Fruit fly (Drosophila melanogaster): ENCODE data around the gene BBS8.
A peak's percentile ranks its signal among the peaks of the same experiment; 100 is the strongest.

The BBS8 gene

dm6 chr2L:419620-420184 is 3.0 kb upstream of the BBS8 start, which contains the start of the genes CG13690 and RpLP1 (continued):
- peak; percentile 92 for TF ChIP-seq ci (GFP tag; IDR thresholded peaks at IDR 0.05)
- TF ChIP-seq gsb (GFP tag; IDR thresholded peaks at IDR 0.05): peak; percentile 58
- peak; percentile 95 for TF ChIP-seq sens (GFP tag)
- TF ChIP-seq CG11093 (GFP tag; IDR thresholded peaks at IDR 0.05): no peak
- no peak for TF ChIP-seq tll (GFP tag; optimal IDR thresholded peaks at IDR 0.05)
- TF ChIP-seq fd102C (GFP tag; optimal IDR thresholded peaks at IDR 0.05): peak; percentile 71
- TF ChIP-seq ro (GFP tag; IDR thresholded peaks at IDR 0.05): no peak
- peak; percentile 85 for TF ChIP-seq bcd (GFP tag; optimal IDR thresholded peaks at IDR 0.05)
- peak; percentile 78 for TF ChIP-seq ATbp (GFP tag; optimal IDR thresholded peaks at IDR 0.05)
- peak; percentile 49 for TF ChIP-seq CG3847 (GFP tag; IDR thresholded peaks at IDR 0.05)
- peak; percentile 77 for TF ChIP-seq CG12219 (GFP tag; optimal IDR thresholded peaks at IDR 0.05)
- no peak for TF ChIP-seq CG12942 (GFP tag; optimal IDR thresholded peaks at IDR 0.05)
- TF ChIP-seq NC2α (GFP tag; optimal IDR thresholded peaks at IDR 0.05): no peak
- no peak for TF ChIP-seq CG3065 (GFP tag; optimal IDR thresholded peaks at IDR 0.05)
- peak; percentile 70 for TF ChIP-seq CG1603 (tag; optimal IDR thresholded peaks at IDR 0.05)
- TF ChIP-seq eve (GFP tag; optimal IDR thresholded peaks at IDR 0.05): no peak
- peak; percentile 35; the same call in 1 of the 3 replicates for TF ChIP-seq B-H1 (GFP tag; IDR thresholded peaks at IDR 0.05)
- peak; percentile 78 for TF ChIP-seq Hsf (GFP tag; optimal IDR thresholded peaks at IDR 0.05)
- no peak for TF ChIP-seq jing (GFP tag; optimal IDR thresholded peaks at IDR 0.05)
- peak; percentile 51 for TF ChIP-seq zfh2 (GFP tag; optimal IDR thresholded peaks at IDR 0.05)
- peak; percentile 52 for TF ChIP-seq crc (GFP tag; optimal IDR thresholded peaks at IDR 0.05)
- no peak for TF ChIP-seq vnd (GFP tag; IDR thresholded peaks at IDR 0.05; ENCODE audit: partially characterized antibody)
- TF ChIP-seq CG31441 (GFP tag; IDR thresholded peaks at IDR 0.05): peak; percentile 85
- TF ChIP-seq pfk (GFP tag; optimal IDR thresholded peaks at IDR 0.05): peak; percentile 58
- peak; percentile 70 for TF ChIP-seq fd64A (GFP tag; optimal IDR thresholded peaks at IDR 0.05)
- peak; percentile 40 for TF ChIP-seq CG9876 (GFP tag; optimal IDR thresholded peaks at IDR 0.05)
- TF ChIP-seq unc-4 (GFP tag; IDR thresholded peaks at IDR 0.05; ENCODE audit: partially characterized antibody): no peak
- no peak for TF ChIP-seq pros (GFP tag; optimal IDR thresholded peaks at IDR 0.05)
- TF ChIP-seq wek (GFP tag; optimal IDR thresholded peaks at IDR 0.05): peak; percentile 82
- no peak for TF ChIP-seq CG11560 (tag; IDR thresholded peaks at IDR 0.05)
- no peak for TF ChIP-seq CG2129 (GFP tag; IDR thresholded peaks at IDR 0.05; ENCODE audit: partially characterized antibody)
- TF ChIP-seq ash1 (GFP tag; optimal IDR thresholded peaks at IDR 0.05): no peak
- TF ChIP-seq CG3163 (GFP tag; optimal IDR thresholded peaks at IDR 0.05): peak; percentile 41
- peak; percentile 72 for TF ChIP-seq CG8089 (GFP tag; optimal IDR thresholded peaks at IDR 0.05)
- no peak for TF ChIP-seq Dfd (GFP tag; optimal IDR thresholded peaks at IDR 0.05)
- peak; percentile 33 for TF ChIP-seq CG4820 (GFP tag; optimal IDR thresholded peaks at IDR 0.05)
- TF ChIP-seq Elba2 (GFP tag; optimal IDR thresholded peaks at IDR 0.05): no peak
- TF ChIP-seq Meics (GFP tag; optimal IDR thresholded peaks at IDR 0.05): peak; percentile 91
- TF ChIP-seq peb (GFP tag; IDR thresholded peaks at IDR 0.05): no peak
- peak; percentile 18 for TF ChIP-seq CG18764 (GFP tag; optimal IDR thresholded peaks at IDR 0.05)
- TF ChIP-seq scrt (GFP tag; optimal IDR thresholded peaks at IDR 0.05): peak; percentile 81
- TF ChIP-seq al (GFP tag; IDR thresholded peaks at IDR 0.05): no peak
- peak; percentile 65 for TF ChIP-seq CG1647 (GFP tag; optimal IDR thresholded peaks at IDR 0.05)
- TF ChIP-seq CG10654 (GFP tag; optimal IDR thresholded peaks at IDR 0.05): peak; percentile 15
- no peak for TF ChIP-seq CG8765 (GFP tag; IDR thresholded peaks at IDR 0.05)
- TF ChIP-seq CG17385 (GFP tag; optimal IDR thresholded peaks at IDR 0.05): peak; percentile 84
- TF ChIP-seq CG13287 (GFP tag; IDR thresholded peaks at IDR 0.05; ENCODE audit: partially characterized antibody): peak; percentile 9; the same call in 1 of the 2 replicates
- TF ChIP-seq bsh (GFP tag; optimal IDR thresholded peaks at IDR 0.05): peak; percentile 35 to 47
- peak; percentile 65 for TF ChIP-seq run (tag; optimal IDR thresholded peaks at IDR 0.05)
- TF ChIP-seq shn (GFP tag; optimal IDR thresholded peaks at IDR 0.05): peak; percentile 72
- TF ChIP-seq Bteb2 (GFP tag; optimal IDR thresholded peaks at IDR 0.05): peak; percentile 70
